Fruit fly (Drosophila melanogaster): ENCODE results near the gene RpLP0.

RpLP0 gene

DNA sequence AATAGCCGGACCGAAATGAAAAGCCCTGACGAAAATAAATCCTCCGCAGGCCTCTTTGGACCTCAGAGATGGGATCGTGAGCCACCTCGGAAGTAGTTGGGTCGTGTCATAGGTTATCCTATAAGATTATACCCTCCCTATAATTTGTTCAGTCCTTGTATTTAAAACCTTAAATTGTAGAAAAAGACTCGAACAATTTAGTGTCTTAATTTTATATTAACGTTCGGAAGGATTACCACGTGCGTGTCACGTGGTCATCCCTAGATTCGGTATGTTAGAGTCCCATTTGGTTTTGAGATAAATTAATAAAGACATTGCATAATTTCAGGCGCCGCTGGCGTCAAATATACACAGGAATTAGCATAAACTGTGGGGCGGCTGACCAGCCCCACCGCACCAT lies 2.4 kb downstream of the RpLP0 start:
- TF ChIP-seq Dll (optimal IDR thresholded peaks at IDR 0.05) (no peak), psq (optimal IDR thresholded peaks at IDR 0.05) (no peak), usp (GFP tag; optimal IDR thresholded peaks at IDR 0.05) (no peak), EcR (GFP tag; optimal IDR thresholded peaks at IDR 0.05) (no peak), pan (optimal IDR thresholded peaks at IDR 0.05) (no peak)

DNA sequence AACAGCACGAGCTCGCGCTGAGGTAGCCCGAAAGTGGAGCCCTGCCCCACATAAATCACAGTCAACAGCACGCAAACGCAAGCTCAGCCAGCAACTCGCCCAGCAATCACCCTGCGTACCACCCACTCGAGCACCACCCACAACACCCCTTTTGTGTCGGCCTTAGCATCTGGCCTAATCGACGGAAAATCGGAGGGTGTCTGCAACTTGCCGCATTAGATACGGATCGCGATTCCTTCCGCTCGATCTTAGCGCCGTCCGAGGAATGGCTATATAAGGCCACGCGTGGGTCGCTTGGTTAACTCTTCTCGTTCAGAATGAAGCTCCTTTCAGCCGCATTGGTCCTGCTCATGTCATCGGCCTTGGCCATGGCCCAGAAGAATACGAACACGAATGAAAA lies 4.4 kb downstream of the RpLP0 start, which contains the start of gene Sfp79B:
Gene Sfp79B (plus strand): TSS at position 301 of the 400 bp plus-strand sequence.
- TF ChIP-seq Dll (optimal IDR thresholded peaks at IDR 0.05) (no peak), psq (optimal IDR thresholded peaks at IDR 0.05) (no peak), pan (optimal IDR thresholded peaks at IDR 0.05) (no peak), usp (GFP tag; optimal IDR thresholded peaks at IDR 0.05) (no peak), CG8478 (optimal IDR thresholded peaks at IDR 0.05) (no peak), EcR (GFP tag; optimal IDR thresholded peaks at IDR 0.05) (no peak)

DNA sequence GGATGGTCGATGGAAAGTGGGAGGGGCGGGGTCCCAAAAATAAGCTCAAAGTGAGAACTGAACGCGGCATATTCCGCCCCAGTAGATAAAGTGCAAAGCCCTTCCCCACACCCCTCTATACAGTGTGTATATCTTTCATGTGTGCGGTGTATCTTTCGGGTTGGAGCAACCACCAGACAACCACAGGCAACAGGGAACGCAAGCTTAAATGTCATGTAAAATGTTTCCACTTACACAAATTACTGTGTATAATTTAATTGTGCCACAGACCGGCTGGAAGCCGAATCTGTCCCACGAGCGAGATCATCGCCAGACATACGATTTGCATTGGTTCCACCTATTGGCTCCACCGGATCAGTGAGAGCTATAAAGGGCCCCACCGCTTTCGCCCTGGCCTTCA lies 6.8 kb downstream of the RpLP0 start, which contains the start of gene msopa:
Gene msopa (plus strand): TSS at position 301 of the 400 bp plus-strand sequence.
- TF ChIP-seq Dll (optimal IDR thresholded peaks at IDR 0.05) (no peak), EcR (GFP tag; optimal IDR thresholded peaks at IDR 0.05) (no peak), psq (optimal IDR thresholded peaks at IDR 0.05) (no peak), CG8478 (optimal IDR thresholded peaks at IDR 0.05) (no peak), usp (GFP tag; optimal IDR thresholded peaks at IDR 0.05) (no peak), pan (optimal IDR thresholded peaks at IDR 0.05) (no peak)

DNA sequence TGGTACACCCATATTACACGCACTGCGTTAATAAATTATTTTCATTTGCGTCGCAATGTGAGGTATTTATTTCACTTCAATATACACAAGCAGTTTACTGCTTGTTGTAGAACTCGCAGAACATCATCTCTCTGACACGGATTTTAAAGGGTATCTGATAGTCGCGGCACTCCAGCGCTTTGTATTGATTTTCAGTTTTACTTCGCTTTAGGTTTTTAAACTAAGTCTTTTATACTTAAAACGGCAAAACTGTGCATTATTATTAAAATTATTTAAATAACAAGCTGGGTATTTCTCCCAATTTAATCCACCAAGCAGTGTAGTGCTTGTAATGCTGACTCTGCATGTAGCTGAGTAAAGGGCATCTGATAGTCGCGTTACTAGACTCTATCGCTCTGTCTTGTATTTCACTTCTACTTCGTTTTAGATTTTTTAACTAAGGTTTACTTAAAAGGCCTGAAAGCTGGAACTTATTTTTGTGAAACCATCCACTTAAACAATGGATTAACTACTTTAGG lies 7.5 kb downstream of the RpLP0 start:
- no peak for TF ChIP-seq usp (GFP tag; optimal IDR thresholded peaks at IDR 0.05)
- no peak for TF ChIP-seq Dll (optimal IDR thresholded peaks at IDR 0.05)
- TF ChIP-seq pan (optimal IDR thresholded peaks at IDR 0.05) = no peak
- TF ChIP-seq EcR (GFP tag; optimal IDR thresholded peaks at IDR 0.05) = no peak
- TF ChIP-seq psq (optimal IDR thresholded peaks at IDR 0.05) = no peak
- TF ChIP-seq CG8478 (optimal IDR thresholded peaks at IDR 0.05) = no peak

DNA sequence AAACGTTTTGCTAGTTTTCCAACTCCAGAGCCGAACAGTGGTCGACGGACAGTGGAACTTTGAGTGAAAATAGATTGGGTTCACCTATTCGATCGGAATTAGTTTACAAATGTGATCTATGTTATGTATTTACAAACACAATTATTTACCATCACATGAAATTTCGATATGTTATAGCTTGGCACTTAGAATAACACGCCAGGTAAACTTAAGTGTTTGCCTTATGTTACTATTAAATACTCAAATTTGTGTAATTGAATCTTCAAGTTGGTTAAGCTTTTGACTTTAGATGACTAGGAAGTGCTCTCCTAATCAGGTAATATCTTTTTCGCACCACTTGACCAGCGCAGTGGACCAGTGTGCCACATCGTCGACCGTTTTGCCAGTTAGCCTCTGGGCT lies 15.7 kb downstream of the RpLP0 start:
- TF ChIP-seq Dll (optimal IDR thresholded peaks at IDR 0.05) (no peak), EcR (GFP tag; optimal IDR thresholded peaks at IDR 0.05) (no peak), CG8478 (optimal IDR thresholded peaks at IDR 0.05) (no peak), pan (optimal IDR thresholded peaks at IDR 0.05) (no peak), usp (GFP tag; optimal IDR thresholded peaks at IDR 0.05) (no peak), psq (optimal IDR thresholded peaks at IDR 0.05) (no peak)

DNA sequence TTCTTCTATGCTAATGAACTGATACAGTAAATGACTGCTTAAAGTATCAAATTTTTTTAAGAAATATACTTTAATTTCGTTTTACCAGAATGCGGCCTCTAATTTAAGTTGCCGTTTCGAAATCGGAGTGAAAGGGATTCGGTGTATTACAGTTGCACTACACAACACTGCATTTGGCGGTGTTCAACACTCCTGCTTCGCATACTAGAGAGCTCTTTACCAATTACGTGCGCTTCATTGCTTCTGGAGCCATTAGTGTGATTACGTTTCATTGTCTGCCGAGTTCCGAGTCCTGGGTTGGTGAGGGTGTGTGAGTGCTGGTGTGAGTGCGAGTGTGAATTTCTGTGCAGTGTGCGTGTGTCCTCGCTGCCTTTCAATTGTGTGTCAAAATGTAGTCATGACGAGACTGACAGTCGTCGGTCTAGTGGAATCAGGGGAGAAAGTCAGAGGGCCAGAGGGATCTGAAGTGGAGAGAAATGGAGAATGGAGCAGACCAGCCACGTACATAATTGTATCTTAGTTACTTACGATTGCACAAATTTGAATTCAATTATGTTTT lies 18.7 kb downstream of the RpLP0 start:
- no peak for TF ChIP-seq psq (optimal IDR thresholded peaks at IDR 0.05)
- TF ChIP-seq CG8478 (optimal IDR thresholded peaks at IDR 0.05) = no peak
- no peak for TF ChIP-seq EcR (GFP tag; optimal IDR thresholded peaks at IDR 0.05)
- no peak for TF ChIP-seq Dll (optimal IDR thresholded peaks at IDR 0.05)
- TF ChIP-seq usp (GFP tag; optimal IDR thresholded peaks at IDR 0.05) = no peak
- TF ChIP-seq pan (optimal IDR thresholded peaks at IDR 0.05) = no peak

DNA sequence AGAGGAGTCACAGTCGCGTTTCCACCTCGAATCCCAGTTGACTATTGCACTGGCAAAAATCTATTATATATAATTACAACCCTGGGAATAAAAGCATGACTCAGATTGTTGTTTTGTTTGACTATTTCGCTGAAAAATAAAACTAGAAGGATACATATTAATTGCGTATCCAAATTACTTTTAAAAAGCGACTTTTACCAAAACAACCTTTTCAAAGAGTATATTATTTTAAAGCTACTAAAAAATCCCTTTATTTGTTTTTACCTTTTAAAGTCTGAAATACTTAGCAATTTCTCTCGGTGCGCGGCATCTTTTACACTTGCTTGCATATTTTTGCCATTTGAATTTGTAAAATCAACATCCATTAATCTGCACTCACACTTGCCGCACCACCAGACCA lies 31.0 kb downstream of the RpLP0 start:
- no peak for TF ChIP-seq CG8478 (optimal IDR thresholded peaks at IDR 0.05)
- no peak for TF ChIP-seq psq (optimal IDR thresholded peaks at IDR 0.05)
- no peak for TF ChIP-seq usp (GFP tag; optimal IDR thresholded peaks at IDR 0.05)
- no peak for TF ChIP-seq EcR (GFP tag; optimal IDR thresholded peaks at IDR 0.05)
- no peak for TF ChIP-seq pan (optimal IDR thresholded peaks at IDR 0.05)
- TF ChIP-seq Dll (optimal IDR thresholded peaks at IDR 0.05) = no peak

DNA sequence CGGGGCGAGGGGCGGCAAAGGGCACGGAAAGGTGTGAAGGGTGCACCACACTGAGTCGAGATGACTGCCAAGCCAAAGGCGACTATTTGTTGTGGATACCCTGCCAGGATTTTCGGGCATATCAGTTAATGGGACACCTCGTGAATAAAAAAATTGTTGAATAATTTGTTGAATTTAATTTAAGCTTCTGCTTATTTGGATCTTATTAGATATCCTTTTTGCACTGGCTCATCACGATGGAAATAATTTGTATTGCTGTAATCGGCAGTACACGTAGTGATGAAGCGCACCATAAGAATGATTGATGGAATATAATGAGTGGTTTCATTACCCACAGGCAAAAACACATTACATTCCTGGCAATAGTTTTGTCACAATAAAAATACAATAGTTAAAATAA lies 34.2 kb downstream of the RpLP0 start:
- no peak for TF ChIP-seq usp (GFP tag; optimal IDR thresholded peaks at IDR 0.05)

DNA sequence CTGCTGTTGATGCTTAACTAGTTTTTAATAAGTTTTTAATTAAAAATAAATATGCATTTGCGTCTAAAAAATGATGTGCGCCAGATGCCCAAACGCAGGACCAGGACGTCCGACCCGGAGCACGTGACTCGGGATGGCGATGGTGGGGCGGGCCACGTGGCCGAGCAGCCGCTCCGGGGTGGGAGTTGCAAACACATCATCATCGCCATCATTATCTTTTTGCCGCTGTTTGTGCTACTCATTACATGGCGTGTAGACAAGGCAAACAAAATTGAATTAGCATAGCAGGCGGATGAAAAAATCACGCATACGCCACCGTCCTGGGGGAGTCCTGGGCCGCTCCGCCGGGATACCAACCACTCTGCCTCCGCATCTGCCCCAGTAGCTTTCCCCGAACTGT lies 37.5 kb downstream of the RpLP0 start:
- TF ChIP-seq Dll (optimal IDR thresholded peaks at IDR 0.05) (no peak), pan (optimal IDR thresholded peaks at IDR 0.05) (no peak), CG8478 (optimal IDR thresholded peaks at IDR 0.05) (no peak), usp (GFP tag; optimal IDR thresholded peaks at IDR 0.05) (no peak), psq (optimal IDR thresholded peaks at IDR 0.05) (no peak), EcR (GFP tag; optimal IDR thresholded peaks at IDR 0.05) (no peak)

Measured in whole organism.